Fruit fly (Drosophila melanogaster) whole organism, wandering third instar larva: ENCODE results near the gene CG16959.

Source experiments
- Hnf4 ChIP-seq: fragments of 200-800 bp; sonication (Bioruptor generic); optimal IDR thresholded peaks from 2 replicates; lab custom pipeline; 2016; ENCODE audit warnings: missing biosample characterization, mild to moderate bottlenecking, missing genetic modification characterization
- Myc ChIP-seq: fragments of >200 bp; optimal IDR thresholded peaks from 2 replicates; lab custom pipeline; 2017
- N ChIP-seq: fragments of >200 bp; optimal IDR thresholded peaks from 2 replicates; lab custom pipeline; 2018; ENCODE audit warnings: missing biosample characterization, missing external identifiers, missing genetic modification characterization
- Sp1 ChIP-seq: fragments of 200-800 bp; sonication (Bioruptor generic); optimal IDR thresholded peaks from 3 replicates; lab custom pipeline; 2019; ENCODE audit warnings: missing biosample characterization, mild to moderate bottlenecking, missing genetic modification characterization, moderate library complexity
- dl ChIP-seq, 2 experiments: fragments of 175-275, 200-275 bp in 1 of 2; fragments of 200-275 bp in 1 of 2; sonication (Bioruptor generic); optimal IDR thresholded peaks; lab custom pipeline; 2018; ENCODE audit warnings: mild to moderate bottlenecking in 2 of 2, missing biosample characterization in 2 of 2, missing genetic modification characterization in 2 of 2, moderate library complexity in 2 of 2; ENCODE audit not compliant: partially characterized antibody in 2 of 2, insufficient read depth in 1 of 2
- dmrt93B ChIP-seq: fragments of 200-800 bp; sonication (Bioruptor generic); optimal IDR thresholded peaks from 2 replicates; lab custom pipeline; 2018; ENCODE audit warnings: missing biosample characterization, mild to moderate bottlenecking, missing genetic modification characterization
- dsf ChIP-seq: sonication (Bioruptor generic); optimal IDR thresholded peaks from 2 replicates; lab custom pipeline; 2016; ENCODE audit warnings: missing biosample characterization, missing genetic modification characterization, borderline replicate concordance
- fru ChIP-seq: fragments of 200-800 bp; sonication (Bioruptor generic); optimal IDR thresholded peaks from 3 replicates; lab custom pipeline; 2016; ENCODE audit warnings: missing biosample characterization, mild to moderate bottlenecking, missing genetic modification characterization
- lola ChIP-seq: fragments of >200 bp; optimal IDR thresholded peaks from 2 replicates; lab custom pipeline; 2017; ENCODE audit warnings: missing biosample characterization, missing genetic modification characterization
- psq ChIP-seq: fragments of 200-800 bp; sonication (Bioruptor generic); optimal IDR thresholded peaks from 3 replicates; lab custom pipeline; 2017; ENCODE audit warnings: missing biosample characterization, mild to moderate bottlenecking, missing genetic modification characterization, moderate library complexity
- sage ChIP-seq: fragments of 200-800 bp; sonication (Bioruptor generic); optimal IDR thresholded peaks from 2 replicates; lab custom pipeline; 2016; ENCODE audit warnings: missing biosample characterization, mild to moderate bottlenecking, missing genetic modification characterization
- sv ChIP-seq: fragments of 200-800 bp; sonication (Bioruptor generic); optimal IDR thresholded peaks from 3 replicates; lab custom pipeline; 2016; ENCODE audit warnings: missing biosample characterization, missing genetic modification characterization
- usp ChIP-seq: fragments of >200 bp; optimal IDR thresholded peaks from 2 replicates; lab custom pipeline; 2017; ENCODE audit warnings: missing biosample characterization, missing genetic modification characterization

DNA sequence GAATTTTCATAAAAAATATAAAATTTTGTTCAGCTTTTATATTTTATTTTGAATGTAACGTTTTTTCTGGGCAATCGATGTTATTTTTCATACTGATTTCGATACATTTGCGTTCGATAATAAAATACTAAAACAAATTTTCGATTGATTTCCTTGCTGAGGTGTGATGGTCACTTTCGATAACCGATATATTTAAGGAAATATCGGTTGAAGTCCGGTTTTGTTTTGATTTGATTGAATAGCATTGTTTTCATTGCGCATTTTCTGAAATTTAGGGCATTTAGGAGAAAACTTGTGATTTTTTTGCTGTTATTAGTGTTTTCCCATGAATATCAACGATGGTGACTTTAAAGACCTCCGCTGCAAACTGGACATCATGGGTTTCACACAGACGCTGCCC lies 8.6 kb downstream of the CG16959 start, which contains the start of gene Cep135:
- no peak for TF ChIP-seq N (GFP tag; lab: Kevin White, UChicago)
- no peak for TF ChIP-seq fru
- TF ChIP-seq Sp1 (GFP tag; lab: Kevin White, UChicago), result no peak
- no peak for TF ChIP-seq dmrt93B (GFP tag; lab: Kevin White, UChicago)
- no peak for TF ChIP-seq sv
- TF ChIP-seq psq (GFP tag; lab: Kevin White, UChicago), result no peak
- no peak for TF ChIP-seq dsf (GFP tag; lab: Kevin White, UChicago)
- no peak for TF ChIP-seq sage (GFP tag; lab: Kevin White, UChicago)
- TF ChIP-seq lola (GFP tag; lab: Kevin White, UChicago), result no peak
- no peak for TF ChIP-seq Hnf4 (GFP tag; lab: Kevin White, UChicago)
- TF ChIP-seq Myc (lab: Kevin White, UChicago), result no peak
- no peak for TF ChIP-seq usp (GFP tag; lab: Kevin White, UChicago)
- TF ChIP-seq dl (GFP tag; optimal IDR thresholded peaks at IDR 0.05; lab: Kevin White, UChicago; ENCODE audit: insufficient read depth in 1 of 2, partially characterized antibody in 2 of 2), result no peak
